Worm (Caenorhabditis elegans): ENCODE results near the gene F13C5.3.

DNA sequence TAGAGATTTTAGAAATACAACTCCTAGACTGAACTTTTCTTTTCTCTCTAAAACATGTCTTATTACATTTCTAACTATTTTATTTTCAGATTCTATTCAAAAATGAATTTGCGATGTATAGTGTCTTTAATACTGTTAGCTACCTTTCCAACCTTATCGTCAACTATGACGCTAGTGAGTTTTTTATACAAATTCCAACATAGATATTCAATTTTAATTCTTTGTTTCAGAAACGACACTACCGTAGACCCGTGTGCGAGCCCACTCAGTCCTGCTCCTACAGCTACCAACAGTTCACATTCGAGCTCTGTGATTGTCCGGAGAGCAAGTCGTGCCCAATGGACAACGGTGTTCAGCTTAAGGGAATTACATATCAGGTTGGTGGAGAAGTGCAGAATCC is 29.8 kb upstream of the F13C5.3 start, which contains the start of gene M6.4:
- no peak for TF ChIP-seq fkh-10 (GFP tag; optimal IDR thresholded peaks at IDR 0.05)
- TF ChIP-seq ceh-24 (tag; optimal IDR thresholded peaks at IDR 0.05), result no peak
- TF ChIP-seq ama-1 (optimal IDR thresholded peaks at IDR 0.05), result no peak

All from whole organism, late embryonic.